Worm (Caenorhabditis elegans) whole organism, L2 larva: Measurements from ENCODE around the gene F38E1.3.

Experiments
- C34F6.9 ChIP-seq: fragments of 150-350 bp; optimal IDR thresholded peaks from 2 replicates; lab custom pipeline; 2014; ENCODE audit warnings: missing biosample characterization, missing genetic modification characterization
- F13H6.1 ChIP-seq: sonication (generic microtip); optimal IDR thresholded peaks from 2 replicates; lab custom pipeline; 2016; ENCODE audit warnings: missing genetic modification characterization, missing compliant biosample characterization
- R02D3.7 ChIP-seq: fragments of 150-350 bp; optimal IDR thresholded peaks from 2 replicates; lab custom pipeline; 2014; ENCODE audit warnings: missing biosample characterization, missing genetic modification characterization
- Y55F3AM.14 ChIP-seq: fragments of 200-800 bp; sonication (Bioruptor generic); optimal IDR thresholded peaks from 2 replicates; lab custom pipeline; 2018; ENCODE audit warnings: mild to moderate bottlenecking, missing genetic modification characterization, missing compliant biosample characterization
- ZK546.5 ChIP-seq: sonication (generic microtip); optimal IDR thresholded peaks from 2 replicates; lab custom pipeline; 2017; ENCODE audit warnings: missing biosample characterization, missing genetic modification characterization
- alr-1 ChIP-seq: fragments of 150-350 bp; optimal IDR thresholded peaks from 2 replicates; lab custom pipeline; 2014; ENCODE audit warnings: missing biosample characterization, missing genetic modification characterization
- aly-2 ChIP-seq: fragments of 150-350 bp; optimal IDR thresholded peaks from 2 replicates; lab custom pipeline; 2014; ENCODE audit warnings: missing biosample characterization, missing genetic modification characterization
- ama-1 ChIP-seq: fragments of 150-350 bp; optimal IDR thresholded peaks from 2 replicates; lab custom pipeline; 2018; ENCODE audit warnings: inconsistent platforms
- blmp-1 ChIP-seq: sonication (generic microtip); optimal IDR thresholded peaks from 2 replicates; lab custom pipeline; 2017; ENCODE audit warnings: missing genetic modification characterization, mild to moderate bottlenecking, missing compliant biosample characterization, antibody characterized with exemption, moderate library complexity; ENCODE audit not compliant: insufficient read depth
- ceh-16 ChIP-seq: fragments of 150-350 bp; optimal IDR thresholded peaks from 2 replicates; lab custom pipeline; 2014; ENCODE audit warnings: missing biosample characterization, missing genetic modification characterization
- ceh-82 ChIP-seq: fragments of 150-350 bp; optimal IDR thresholded peaks from 2 replicates; lab custom pipeline; 2014; ENCODE audit warnings: missing biosample characterization, missing genetic modification characterization
- crh-2 ChIP-seq: sonication (generic microtip); optimal IDR thresholded peaks from 2 replicates; lab custom pipeline; 2017; ENCODE audit warnings: missing biosample characterization, missing genetic modification characterization
- dmd-4 ChIP-seq: sonication (generic microtip); optimal IDR thresholded peaks from 2 replicates; lab custom pipeline; 2017; ENCODE audit warnings: missing biosample characterization, missing genetic modification characterization
- egl-27 ChIP-seq: sonication (generic microtip); optimal IDR thresholded peaks from 3 replicates; lab custom pipeline; 2017; ENCODE audit warnings: missing biosample characterization, missing genetic modification reagents, missing genetic modification characterization
- elt-1 ChIP-seq: fragments of 150-350 bp; optimal IDR thresholded peaks from 2 replicates; lab custom pipeline; 2014; ENCODE audit warnings: missing biosample characterization, missing genetic modification characterization
- elt-3 ChIP-seq: sonication (generic microtip); optimal IDR thresholded peaks from 2 replicates; lab custom pipeline; 2017; ENCODE audit warnings: missing biosample characterization, missing genetic modification characterization
- fos-1 ChIP-seq: fragments of 150-350 bp; optimal IDR thresholded peaks from 2 replicates; lab custom pipeline; 2014; ENCODE audit warnings: missing biosample characterization, missing genetic modification characterization
- gmeb-1 ChIP-seq: fragments of 150-350 bp; optimal IDR thresholded peaks from 2 replicates; lab custom pipeline; 2014; ENCODE audit warnings: missing biosample characterization, missing genetic modification characterization
- lin-11 ChIP-seq: fragments of 150-350 bp; sonication (generic microtip); optimal IDR thresholded peaks from 2 replicates; lab custom pipeline; 2014; ENCODE audit warnings: missing biosample characterization, missing genetic modification characterization, inconsistent platforms, mixed read lengths
- lin-13 ChIP-seq: fragments of 150-350 bp; optimal IDR thresholded peaks from 2 replicates; lab custom pipeline; 2014; ENCODE audit warnings: missing biosample characterization, missing genetic modification reagents, missing genetic modification characterization
- lin-39 ChIP-seq: fragments of 150-350 bp; optimal IDR thresholded peaks from 2 replicates; lab custom pipeline; 2014; ENCODE audit warnings: missing biosample characterization, missing genetic modification reagents, missing genetic modification characterization
- lsy-2 ChIP-seq, 2 experiments: fragments of 150-350 bp in 1 of 2; sonication (generic microtip) in 1 of 2; optimal IDR thresholded peaks; 2 replicates each; lab custom pipeline; 2014 to 2017; ENCODE audit warnings: missing biosample characterization in 2 of 2, missing genetic modification characterization in 2 of 2
- mab-5 ChIP-seq: fragments of 150-350 bp; optimal IDR thresholded peaks from 2 replicates; lab custom pipeline; 2014; ENCODE audit warnings: missing biosample characterization, missing genetic modification characterization
- mbf-1 ChIP-seq: sonication (generic microtip); optimal IDR thresholded peaks from 2 replicates; lab custom pipeline; 2017; ENCODE audit warnings: missing biosample characterization, missing genetic modification characterization
- mdl-1 ChIP-seq, 2 experiments: fragments of 150-350 bp in 1 of 2; sonication (generic microtip) in 1 of 2; optimal IDR thresholded peaks; 2 replicates each; lab custom pipeline; 2017; ENCODE audit warnings: missing biosample characterization in 2 of 2, missing genetic modification characterization in 2 of 2
- nhr-10 ChIP-seq: sonication (generic microtip); optimal IDR thresholded peaks from 2 replicates; lab custom pipeline; 2017; ENCODE audit warnings: missing biosample characterization, missing genetic modification characterization
- nhr-11 ChIP-seq: fragments of 150-350 bp; optimal IDR thresholded peaks from 2 replicates; lab custom pipeline; 2014; ENCODE audit warnings: missing biosample characterization, missing genetic modification characterization
- nhr-12 ChIP-seq: fragments of 150-350 bp; optimal IDR thresholded peaks from 2 replicates; lab custom pipeline; 2014; ENCODE audit warnings: missing biosample characterization, missing genetic modification characterization
- nhr-129 ChIP-seq: fragments of 150-350 bp; optimal IDR thresholded peaks from 2 replicates; lab custom pipeline; 2014; ENCODE audit warnings: missing biosample characterization, missing genetic modification characterization
- nhr-21 ChIP-seq: fragments of 150-350 bp; optimal IDR thresholded peaks from 2 replicates; lab custom pipeline; 2014; ENCODE audit warnings: missing biosample characterization, missing genetic modification characterization
- nhr-23 ChIP-seq: fragments of 150-350 bp; optimal IDR thresholded peaks from 2 replicates; lab custom pipeline; 2014; ENCODE audit warnings: missing biosample characterization, missing genetic modification reagents, missing genetic modification characterization
- nhr-237 ChIP-seq: fragments of 150-350 bp; optimal IDR thresholded peaks from 2 replicates; lab custom pipeline; 2014; ENCODE audit warnings: missing biosample characterization, missing genetic modification characterization
- nhr-25 ChIP-seq: fragments of 150-350 bp; sonication (generic microtip); optimal IDR thresholded peaks from 3 replicates; lab custom pipeline; 2014; ENCODE audit warnings: missing biosample characterization, missing genetic modification characterization
- nhr-6 ChIP-seq: fragments of 150-350 bp; optimal IDR thresholded peaks from 2 replicates; lab custom pipeline; 2014; ENCODE audit warnings: missing biosample characterization, missing genetic modification characterization
- nhr-77 ChIP-seq: fragments of 150-350 bp; optimal IDR thresholded peaks from 2 replicates; lab custom pipeline; 2014; ENCODE audit warnings: missing biosample characterization, missing genetic modification characterization
- peb-1 ChIP-seq: fragments of 150-350 bp; optimal IDR thresholded peaks from 2 replicates; lab custom pipeline; 2014; ENCODE audit warnings: missing biosample characterization, missing genetic modification characterization
- sem-4 ChIP-seq: fragments of 150-350 bp; optimal IDR thresholded peaks from 2 replicates; lab custom pipeline; 2014; ENCODE audit warnings: missing biosample characterization, missing genetic modification reagents, missing genetic modification characterization
- skn-1 ChIP-seq: sonication (generic microtip); optimal IDR thresholded peaks from 2 replicates; lab custom pipeline; 2017; ENCODE audit warnings: missing biosample characterization, missing genetic modification characterization
- sma-3 ChIP-seq: sonication (generic microtip); optimal IDR thresholded peaks from 2 replicates; lab custom pipeline; 2016; ENCODE audit warnings: missing genetic modification reagents, missing genetic modification characterization, missing compliant biosample characterization
- sma-9 ChIP-seq, 2 experiments: fragments of 150-350 bp in 1 of 2; sonication (generic microtip) in 1 of 2; optimal IDR thresholded peaks; 2 replicates each; lab custom pipeline; 2014 to 2016; ENCODE audit warnings: missing genetic modification characterization in 2 of 2, mild to moderate bottlenecking in 1 of 2, missing biosample characterization in 1 of 2, missing compliant biosample characterization in 1 of 2, missing genetic modification reagents in 1 of 2, moderate library complexity in 1 of 2
- snpc-4 ChIP-seq: fragments of 150-350 bp; optimal IDR thresholded peaks from 2 replicates; lab custom pipeline; 2014; ENCODE audit warnings: missing biosample characterization, missing genetic modification characterization
- unc-39 ChIP-seq: fragments of 150-350 bp; optimal IDR thresholded peaks from 2 replicates; lab custom pipeline; 2014; ENCODE audit warnings: missing biosample characterization, missing genetic modification characterization
- unc-55 ChIP-seq: fragments of 150-350 bp; sonication (generic microtip); optimal IDR thresholded peaks from 3 replicates; lab custom pipeline; 2014; ENCODE audit warnings: missing biosample characterization, missing genetic modification reagents, missing genetic modification characterization
- unc-62 ChIP-seq: fragments of 150-350 bp; optimal IDR thresholded peaks from 2 replicates; lab custom pipeline; 2014; ENCODE audit warnings: missing biosample characterization, missing genetic modification reagents, missing genetic modification characterization
- zag-1 ChIP-seq: fragments of 150-350 bp; optimal IDR thresholded peaks from 2 replicates; lab custom pipeline; 2014; ENCODE audit warnings: missing biosample characterization, missing genetic modification characterization
- ztf-1 ChIP-seq: fragments of 200-800 bp; sonication (Bioruptor generic); conservative IDR thresholded peaks from 2 replicates; pipeline ENCODE4 v1.3.6; 2022; ENCODE audit warnings: missing genetic modification characterization, missing compliant biosample characterization
- ztf-11 ChIP-seq: sonication (generic microtip); optimal IDR thresholded peaks from 2 replicates; lab custom pipeline; 2017; ENCODE audit warnings: missing biosample characterization, missing genetic modification characterization
- ztf-4 ChIP-seq: fragments of 150-350 bp; optimal IDR thresholded peaks from 2 replicates; lab custom pipeline; 2014; ENCODE audit warnings: missing biosample characterization, missing genetic modification characterization

Gene F38E1.3

DNA sequence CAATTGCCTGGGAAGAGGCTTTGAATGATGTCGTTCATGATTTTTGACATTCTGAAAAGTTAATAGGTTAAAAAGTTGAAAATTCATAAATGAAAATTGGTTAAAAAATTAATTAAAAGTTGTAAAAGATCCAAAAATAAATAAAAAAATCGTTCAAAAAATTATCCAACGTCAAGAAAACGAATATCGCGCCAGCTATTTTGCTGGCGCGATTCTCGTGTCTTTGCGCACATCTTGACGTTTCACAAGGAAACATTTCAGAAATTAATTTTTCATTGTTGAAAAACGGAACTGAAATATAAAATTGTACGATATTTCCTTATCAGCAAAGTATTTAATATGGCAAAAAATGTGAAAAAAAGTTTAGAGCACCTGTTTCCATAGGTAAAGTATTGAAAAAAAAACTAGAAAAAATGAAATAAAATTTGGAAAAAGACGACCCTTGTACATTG is 16.8 kb upstream of the F38E1.3 start, which contains the start of gene mpdu-1:
Gene mpdu-1, minus strand, starts transcription at position 51 of the 452 bp plus-strand sequence.
- TF ChIP-seq mdl-1 (tag; optimal IDR thresholded peaks at IDR 0.05; lab: Kevin White, UChicago), result no peak
- no peak for TF ChIP-seq nhr-10 (tag; lab: Kevin White, UChicago)
- peak; percentile 50 for TF ChIP-seq egl-27 (tag; lab: Kevin White, UChicago)
- TF ChIP-seq nhr-21 (tag; lab: Kevin White, UChicago), result peak; percentile 44
- no peak for TF ChIP-seq lin-11 (tag; lab: Kevin White, UChicago)
- peak; percentile 48 for TF ChIP-seq ztf-4 (tag; lab: Kevin White, UChicago)
- TF ChIP-seq unc-55 (GFP tag; lab: Kevin White, UChicago), result peak; percentile 77
- no peak for TF ChIP-seq unc-39 (tag; lab: Kevin White, UChicago)
- TF ChIP-seq nhr-237 (tag; lab: Kevin White, UChicago), result no peak
- TF ChIP-seq peb-1 (tag; lab: Kevin White, UChicago), result no peak
- TF ChIP-seq lin-13 (GFP tag; lab: Kevin White, UChicago), result peak; percentile 64
- TF ChIP-seq ztf-1 (GFP tag; lab: Robert Waterston, UW), result no peak
- no peak for TF ChIP-seq dmd-4 (tag; lab: Kevin White, UChicago)
- peak; percentile 75 for TF ChIP-seq fos-1 (tag; lab: Kevin White, UChicago)
- peak; percentile 39 to 86 for TF ChIP-seq lsy-2 (tag; optimal IDR thresholded peaks at IDR 0.05; lab: Kevin White, UChicago)
- TF ChIP-seq unc-62 (GFP tag; lab: Kevin White, UChicago), result no peak
- peak; percentile 77 for TF ChIP-seq sma-9 (GFP tag; optimal IDR thresholded peaks at IDR 0.05; lab: Kevin White, UChicago)
- TF ChIP-seq sma-9 (tag; optimal IDR thresholded peaks at IDR 0.05; lab: Kevin White, UChicago), result no peak
- TF ChIP-seq mab-5 (tag; lab: Kevin White, UChicago), result no peak
- no peak for TF ChIP-seq nhr-23
- no peak for TF ChIP-seq blmp-1 (tag; lab: Kevin White, UChicago)
- peak; percentile 78 for TF ChIP-seq gmeb-1 (tag; lab: Kevin White, UChicago)
- no peak for TF ChIP-seq nhr-77 (tag; lab: Kevin White, UChicago)
- no peak for TF ChIP-seq Y55F3AM.14
- TF ChIP-seq elt-3, result no peak
- TF ChIP-seq sem-4 (tag; lab: Kevin White, UChicago), result peak; percentile 17
- TF ChIP-seq ztf-11 (tag; lab: Kevin White, UChicago), result no peak
- peak; percentile 24 for TF ChIP-seq alr-1 (tag; lab: Kevin White, UChicago)
- TF ChIP-seq lin-39 (tag; lab: Kevin White, UChicago), result no peak
- TF ChIP-seq ceh-16 (tag; lab: Kevin White, UChicago), result no peak
- TF ChIP-seq C34F6.9 (tag; lab: Kevin White, UChicago), result peak; percentile 80
- TF ChIP-seq zag-1 (tag; lab: Kevin White, UChicago), result no peak
- TF ChIP-seq sma-3 (GFP tag; lab: Kevin White, UChicago), result peak; percentile 48
- TF ChIP-seq F13H6.1 (tag; lab: Kevin White, UChicago), result peak; percentile 61
- no peak for TF ChIP-seq nhr-25 (tag; lab: Kevin White, UChicago)
- TF ChIP-seq nhr-11 (tag; lab: Kevin White, UChicago), result no peak
- TF ChIP-seq crh-2 (tag; lab: Kevin White, UChicago), result peak; percentile 71
- no peak for TF ChIP-seq aly-2 (tag; lab: Kevin White, UChicago)
- no peak for TF ChIP-seq nhr-12 (tag; lab: Kevin White, UChicago)
- TF ChIP-seq skn-1 (tag; lab: Kevin White, UChicago), result no peak
- TF ChIP-seq ZK546.5 (tag; lab: Kevin White, UChicago), result no peak
- TF ChIP-seq nhr-6 (tag; lab: Kevin White, UChicago), result peak; percentile 61
- TF ChIP-seq R02D3.7, result peak; percentile 2
- TF ChIP-seq ama-1 (lab: Kevin White, UChicago), result no peak
- TF ChIP-seq mbf-1 (tag; lab: Kevin White, UChicago), result no peak
- no peak for TF ChIP-seq nhr-129 (tag; lab: Kevin White, UChicago)
- TF ChIP-seq elt-1 (tag; lab: Kevin White, UChicago), result no peak
- no peak for TF ChIP-seq ceh-82 (tag; lab: Kevin White, UChicago)
- peak; percentile 77 for TF ChIP-seq snpc-4 (tag; lab: Kevin White, UChicago)
